Fruit fly (Drosophila melanogaster): ENCODE measurements around the gene GV1.

Gene GV1

DNA sequence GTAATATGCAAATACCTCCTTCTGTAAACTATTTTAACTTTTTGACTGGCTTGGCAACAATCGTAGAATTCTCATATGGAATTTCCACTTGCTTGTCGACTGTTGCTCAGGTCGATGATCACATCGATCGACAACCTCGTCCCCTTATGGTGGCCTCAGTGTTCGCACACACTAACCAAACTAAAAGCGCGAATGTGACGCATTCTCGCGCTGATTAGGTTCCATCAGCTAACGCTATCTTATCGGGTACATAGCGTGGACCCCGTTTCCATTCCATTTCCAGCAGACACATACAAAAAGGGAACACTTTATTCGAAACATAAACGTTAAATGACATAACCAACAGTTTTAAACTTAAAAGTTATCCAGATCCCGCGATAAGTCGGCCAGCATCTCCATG, 21.0 kb upstream of the GV1 start:
- TF ChIP-seq sug (tag; optimal IDR thresholded peaks at IDR 0.05) (peak; percentile 66), CG8478 (optimal IDR thresholded peaks at IDR 0.05) (no peak), GATAe (GFP tag; conservative IDR thresholded peaks at IDR 0.05) (peak; percentile 57), Sin3A (optimal IDR thresholded peaks at IDR 0.05) (no peak), mirr (GFP tag; optimal IDR thresholded peaks at IDR 0.05) (peak; percentile 34), grn (GFP tag; optimal IDR thresholded peaks at IDR 0.05) (peak; percentile 3), vvl (GFP tag; IDR thresholded peaks at IDR 0.05) (no peak), Dbx (GFP tag; IDR thresholded peaks at IDR 0.05) (0 out of 3 replicates have a peak, but pooled peaks have one; percentile 8), Fer2 (tag; optimal IDR thresholded peaks at IDR 0.05) (no peak), CG10654 (GFP tag; optimal IDR thresholded peaks at IDR 0.05) (no peak), sd (tag; optimal IDR thresholded peaks at IDR 0.05) (peak; percentile 78), MTF-1 (GFP tag; optimal IDR thresholded peaks at IDR 0.05; ENCODE audit: borderline replicate concordance) (no peak), Pdp1 (GFP tag; optimal IDR thresholded peaks at IDR 0.05) (peak in 1 of 2 experiments; percentile 66), CG11398 (GFP tag; optimal IDR thresholded peaks at IDR 0.05) (no peak), kay (GFP tag; optimal IDR thresholded peaks at IDR 0.05) (peak; percentile 28), CG14050 (GFP tag; IDR thresholded peaks at IDR 0.05) (no peak), HmgZ (tag; optimal IDR thresholded peaks at IDR 0.05) (peak; percentile 18), exex (tag; optimal IDR thresholded peaks at IDR 0.05) (peak; percentile 69), dmrt11E (tag; optimal IDR thresholded peaks at IDR 0.05) (no peak), Kr (GFP tag; optimal IDR thresholded peaks at IDR 0.05) (no peak), CG34376 (GFP tag; optimal IDR thresholded peaks at IDR 0.05) (peak; percentile 65), row (GFP tag; IDR thresholded peaks at IDR 0.05) (no peak), CG17359 (tag; optimal IDR thresholded peaks at IDR 0.05) (no peak), CG15479 (GFP tag; optimal IDR thresholded peaks at IDR 0.05) (no peak), ci (GFP tag; IDR thresholded peaks at IDR 0.05) (no peak), pfk (GFP tag; optimal IDR thresholded peaks at IDR 0.05) (peak; percentile 55), CG10543 (GFP tag; optimal IDR thresholded peaks at IDR 0.05) (peak; percentile 55), Hey (tag; optimal IDR thresholded peaks at IDR 0.05) (peak; percentile 97)

dm6 chr3L:1794164-1794942, 16.0 kb upstream of the GV1 start:
- TF ChIP-seq CG31365 (tag; optimal IDR thresholded peaks at IDR 0.05) (no peak), CG17359 (tag; optimal IDR thresholded peaks at IDR 0.05) (peak; percentile 37), salm (tag; optimal IDR thresholded peaks at IDR 0.05) (peak; percentile 52), aop (GFP tag; IDR thresholded peaks at IDR 0.05) (peak; percentile 60; the same call in 1 of the 2 replicates), Chrac-16 (GFP tag; optimal IDR thresholded peaks at IDR 0.05) (no peak), B-H2 (GFP tag; optimal IDR thresholded peaks at IDR 0.05) (peak; percentile 84), Trl (optimal IDR thresholded peaks at IDR 0.05) (peak; percentile 86 to 97), Trl (GFP tag; optimal IDR thresholded peaks at IDR 0.05) (peak; percentile 8), stc (GFP tag; IDR thresholded peaks at IDR 0.05) (no peak), CG7928 (GFP tag; optimal IDR thresholded peaks at IDR 0.05) (peak; percentile 73), CG13624 (GFP tag; optimal IDR thresholded peaks at IDR 0.05) (peak; percentile 46), Fer3 (tag; optimal IDR thresholded peaks at IDR 0.05) (peak; percentile 7), CG34422 (GFP tag; IDR thresholded peaks at IDR 0.05) (peak; percentile 63; the same call in 2 of the 3 replicates), Hand (GFP tag; optimal IDR thresholded peaks at IDR 0.05) (no peak), lov (optimal IDR thresholded peaks at IDR 0.05) (peak; percentile 71), lov (GFP tag; IDR thresholded peaks at IDR 0.05) (peak; percentile 54; the same call in 1 of the 3 replicates), gro (GFP tag; optimal IDR thresholded peaks at IDR 0.05) (peak; percentile 40), CG30020 (tag; optimal IDR thresholded peaks at IDR 0.05) (no peak), CG2875 (GFP tag; optimal IDR thresholded peaks at IDR 0.05) (no peak), CG1647 (GFP tag; optimal IDR thresholded peaks at IDR 0.05) (no peak), CG8944 (GFP tag; optimal IDR thresholded peaks at IDR 0.05) (no peak), abd-A (tag; optimal IDR thresholded peaks at IDR 0.05) (peak; percentile 98), zf30C (GFP tag; optimal IDR thresholded peaks at IDR 0.05) (no peak), Elba2 (GFP tag; optimal IDR thresholded peaks at IDR 0.05) (no peak)
